Worm (Caenorhabditis elegans) whole organism, early embryonic: Measurements from ENCODE around the gene F11A5.16.

Source experiments
- B0310.2 ChIP-seq: sonication (generic microtip); optimal IDR thresholded peaks from 2 replicates; lab custom pipeline; 2016; ENCODE audit warnings: mild to moderate bottlenecking, missing genetic modification characterization, missing compliant biosample characterization
- F13C5.2 ChIP-seq: sonication (generic microtip); optimal IDR thresholded peaks from 2 replicates; lab custom pipeline; 2017; ENCODE audit warnings: mild to moderate bottlenecking, missing genetic modification characterization, inconsistent platforms, missing compliant biosample characterization
- aly-1 ChIP-seq: sonication (generic microtip); optimal IDR thresholded peaks from 2 replicates; lab custom pipeline; 2016; ENCODE audit warnings: missing genetic modification characterization, missing compliant biosample characterization
- ama-1 ChIP-seq: fragments of 150-350 bp; optimal IDR thresholded peaks from 2 replicates; lab custom pipeline; 2014
- ceh-13 ChIP-seq: fragments of 200-800 bp; sonication (Bioruptor generic); optimal IDR thresholded peaks from 2 replicates; lab custom pipeline; 2018; ENCODE audit warnings: mild to moderate bottlenecking, missing genetic modification characterization, missing compliant biosample characterization
- ceh-36 ChIP-seq: sonication (generic microtip); optimal IDR thresholded peaks from 2 replicates; lab custom pipeline; 2016; ENCODE audit warnings: missing genetic modification characterization, inconsistent platforms, missing compliant biosample characterization
- ets-7 ChIP-seq: sonication (generic microtip); optimal IDR thresholded peaks from 2 replicates; lab custom pipeline; 2016; ENCODE audit warnings: missing genotype, missing genetic modification characterization, missing compliant biosample characterization
- flt-1 ChIP-seq: fragments of 200-800 bp; sonication (Bioruptor generic); IDR thresholded peaks from 2 replicates; pipeline ENCODE4 v1.3.6; 2022; ENCODE audit warnings: missing genetic modification characterization, missing compliant biosample characterization
- hmbx-1 ChIP-seq: sonication (generic microtip); optimal IDR thresholded peaks from 2 replicates; lab custom pipeline; 2016; ENCODE audit warnings: mild to moderate bottlenecking, missing genetic modification characterization, missing compliant biosample characterization
- hmg-4 ChIP-seq: fragments of 200-800 bp; sonication (Bioruptor generic); optimal IDR thresholded peaks from 2 replicates; lab custom pipeline; 2018; ENCODE audit warnings: mild to moderate bottlenecking, missing genetic modification characterization, missing compliant biosample characterization
- hnd-1 ChIP-seq: sonication (generic microtip); optimal IDR thresholded peaks from 2 replicates; lab custom pipeline; 2016; ENCODE audit warnings: missing genetic modification characterization, missing compliant biosample characterization
- pes-1 ChIP-seq: fragments of 200-800 bp; sonication (Bioruptor generic); IDR thresholded peaks from 2 replicates; pipeline ENCODE4 v1.3.6; 2022; ENCODE audit warnings: missing genetic modification reagents, missing genetic modification characterization, missing compliant biosample characterization
- scrt-1 ChIP-seq: fragments of 200-800 bp; sonication (Bioruptor generic); IDR thresholded peaks from 2 replicates; pipeline ENCODE4 v1.3.6; 2022; ENCODE audit warnings: missing genetic modification characterization, missing compliant biosample characterization
- sea-1 ChIP-seq: fragments of 200-800 bp; sonication (Bioruptor generic); conservative IDR thresholded peaks from 2 replicates; pipeline ENCODE4 v1.3.6; 2022; ENCODE audit warnings: missing genetic modification characterization, missing compliant biosample characterization
- tbx-11 ChIP-seq: fragments of 200-800 bp; sonication (Bioruptor generic); IDR thresholded peaks from 2 replicates; pipeline ENCODE4 v1.3.6; 2022; ENCODE audit warnings: missing genetic modification characterization, missing compliant biosample characterization
- tbx-37 ChIP-seq: fragments of 200-800 bp; sonication (Bioruptor generic); conservative IDR thresholded peaks from 2 replicates; pipeline ENCODE4 v1.3.6; 2022; ENCODE audit warnings: missing genetic modification reagents, missing genetic modification characterization, missing compliant biosample characterization
- tra-4 ChIP-seq: sonication (generic microtip); optimal IDR thresholded peaks from 2 replicates; lab custom pipeline; 2017; ENCODE audit warnings: missing genetic modification characterization, missing compliant biosample characterization

F11A5.16 gene

ce11 chrV:16174109-16174508 is 36.6 kb upstream of the F11A5.16 start:
- no peak for TF ChIP-seq scrt-1 (GFP tag; lab: Robert Waterston, UW)
- no peak for TF ChIP-seq pes-1
- no peak for TF ChIP-seq tbx-11
- TF ChIP-seq aly-1 (tag; lab: Kevin White, UChicago): no peak
- TF ChIP-seq hmbx-1 (tag; lab: Kevin White, UChicago): no peak
- no peak for TF ChIP-seq ets-7 (tag; lab: Kevin White, UChicago)
- no peak for TF ChIP-seq ceh-36 (tag; lab: Kevin White, UChicago)
- no peak for TF ChIP-seq sea-1 (GFP tag; lab: Robert Waterston, UW)
- TF ChIP-seq ama-1: no peak
- TF ChIP-seq hmg-4 (GFP tag; lab: Kevin White, UChicago): no peak
- no peak for TF ChIP-seq ceh-13 (GFP tag; lab: Kevin White, UChicago)
- no peak for TF ChIP-seq tra-4 (tag; lab: Kevin White, UChicago)
- no peak for TF ChIP-seq F13C5.2
- no peak for TF ChIP-seq flt-1 (GFP tag; lab: Robert Waterston, UW)

ce11 chrV:16175227-16175626 is 35.5 kb upstream of the F11A5.16 start:
- no peak for TF ChIP-seq hnd-1 (tag; lab: Kevin White, UChicago)
- no peak for TF ChIP-seq B0310.2 (tag; lab: Kevin White, UChicago)
- TF ChIP-seq ceh-36 (tag; lab: Kevin White, UChicago): no peak
- TF ChIP-seq ama-1: no peak
- no peak for TF ChIP-seq sea-1 (GFP tag; lab: Robert Waterston, UW)

- no peak for TF ChIP-seq hmg-4 (GFP tag; lab: Kevin White, UChicago)
- TF ChIP-seq ceh-36 (tag; lab: Kevin White, UChicago): no peak
- no peak for TF ChIP-seq aly-1 (tag; lab: Kevin White, UChicago)
- no peak for TF ChIP-seq F13C5.2
- TF ChIP-seq hmbx-1 (tag; lab: Kevin White, UChicago): no peak
- no peak for TF ChIP-seq hnd-1 (tag; lab: Kevin White, UChicago)
- no peak for TF ChIP-seq tra-4 (tag; lab: Kevin White, UChicago)
- TF ChIP-seq tbx-11: no peak
- no peak for TF ChIP-seq flt-1 (GFP tag; lab: Robert Waterston, UW)
- no peak for TF ChIP-seq scrt-1 (GFP tag; lab: Robert Waterston, UW)
- TF ChIP-seq ama-1: no peak
- no peak for TF ChIP-seq ets-7 (tag; lab: Kevin White, UChicago)
- TF ChIP-seq B0310.2 (tag; lab: Kevin White, UChicago): no peak
- TF ChIP-seq pes-1: no peak
- no peak for TF ChIP-seq tbx-37
- TF ChIP-seq ceh-13 (GFP tag; lab: Kevin White, UChicago): no peak
- no peak for TF ChIP-seq sea-1 (GFP tag; lab: Robert Waterston, UW)
Observed at ce11 chrV:16175757-16176156, 35.0 kb upstream of the F11A5.16 start, which contains the start of gene cyp-33D1. cyp-33D1 (minus strand) TSS chrV:16175857.

ce11 chrV:16180350-16180749 is 30.4 kb upstream of the F11A5.16 start, which contains the start of gene str-106:
str-106 (plus strand) TSS chrV:16180650.
- TF ChIP-seq scrt-1 (GFP tag; lab: Robert Waterston, UW): no peak
- TF ChIP-seq aly-1 (tag; lab: Kevin White, UChicago): no peak
- no peak for TF ChIP-seq F13C5.2
- no peak for TF ChIP-seq ama-1
- no peak for TF ChIP-seq B0310.2 (tag; lab: Kevin White, UChicago)
- no peak for TF ChIP-seq ceh-36 (tag; lab: Kevin White, UChicago)
- no peak for TF ChIP-seq hnd-1 (tag; lab: Kevin White, UChicago)
- no peak for TF ChIP-seq hmbx-1 (tag; lab: Kevin White, UChicago)
- TF ChIP-seq hmg-4 (GFP tag; lab: Kevin White, UChicago): no peak
- no peak for TF ChIP-seq tra-4 (tag; lab: Kevin White, UChicago)

- TF ChIP-seq tbx-11 (no peak), ets-7 (tag; lab: Kevin White, UChicago) (no peak), pes-1 (no peak), aly-1 (tag; lab: Kevin White, UChicago) (no peak), tra-4 (tag; lab: Kevin White, UChicago) (no peak)
Observed at ce11 chrV:16182110-16182509, 28.6 kb upstream of the F11A5.16 start, which contains the start of gene srz-13. srz-13 (plus strand) TSS chrV:16182410.

ce11 chrV:16182918-16183317 is 27.8 kb upstream of the F11A5.16 start, which contains the start of gene srh-277:
srh-277 (plus strand) TSS chrV:16183218.
- TF ChIP-seq hnd-1 (tag; lab: Kevin White, UChicago) (no peak), scrt-1 (GFP tag; lab: Robert Waterston, UW) (no peak), hmg-4 (GFP tag; lab: Kevin White, UChicago) (no peak), B0310.2 (tag; lab: Kevin White, UChicago) (no peak), sea-1 (GFP tag; lab: Robert Waterston, UW) (no peak), ceh-13 (GFP tag; lab: Kevin White, UChicago) (no peak), aly-1 (tag; lab: Kevin White, UChicago) (no peak)

- TF ChIP-seq scrt-1 (GFP tag; lab: Robert Waterston, UW) (no peak), tra-4 (tag; lab: Kevin White, UChicago) (no peak), sea-1 (GFP tag; lab: Robert Waterston, UW) (no peak), hmbx-1 (tag; lab: Kevin White, UChicago) (no peak), B0310.2 (tag; lab: Kevin White, UChicago) (no peak)
Observed at ce11 chrV:16183357-16183756, 27.4 kb upstream of the F11A5.16 start, which contains the start of gene srz-14. srz-14 (plus strand) TSS chrV:16183657.

- TF ChIP-seq hnd-1 (tag; lab: Kevin White, UChicago) (no peak), flt-1 (GFP tag; lab: Robert Waterston, UW) (no peak), F13C5.2 (no peak), ceh-13 (GFP tag; lab: Kevin White, UChicago) (no peak), hmg-4 (GFP tag; lab: Kevin White, UChicago) (no peak), tra-4 (tag; lab: Kevin White, UChicago) (no peak), ama-1 (no peak), tbx-37 (no peak), pes-1 (no peak), sea-1 (GFP tag; lab: Robert Waterston, UW) (no peak), B0310.2 (tag; lab: Kevin White, UChicago) (no peak), aly-1 (tag; lab: Kevin White, UChicago) (no peak), scrt-1 (GFP tag; lab: Robert Waterston, UW) (no peak), hmbx-1 (tag; lab: Kevin White, UChicago) (no peak), ets-7 (tag; lab: Kevin White, UChicago) (no peak), ceh-36 (tag; lab: Kevin White, UChicago) (no peak), tbx-11 (no peak)
Observed at ce11 chrV:16190485-16190884, 20.3 kb upstream of the F11A5.16 start, which contains the start of gene srh-281. srh-281 (plus strand) TSS chrV:16190785.
